Fruit fly (Drosophila melanogaster) whole organism, prepupa: ENCODE results near the gene CG11444.
A peak's percentile ranks its signal among the peaks of the same experiment; 100 is the strongest.

Experiments
- Blimp-1 ChIP-seq: fragments of 200-800 bp; sonication (Bioruptor generic); optimal IDR thresholded peaks from 3 replicates; lab custom pipeline; 2017; ENCODE audit warnings: missing biosample characterization, missing genetic modification characterization, mild to moderate bottlenecking, moderate library complexity, missing genetic modification reagents
- CG10631 ChIP-seq: fragments of 200-800 bp; sonication (Bioruptor generic); optimal IDR thresholded peaks from 2 replicates; lab custom pipeline; 2016; ENCODE audit warnings: missing biosample characterization, missing genetic modification characterization
- CG11294 ChIP-seq: fragments of 200-800 bp; sonication (Bioruptor generic); IDR thresholded peaks from 2 replicates; pipeline ENCODE4 v1.3.6; 2022; ENCODE audit warnings: missing biosample characterization, missing genetic modification characterization
- CG11762 ChIP-seq: fragments of 200-800 bp; sonication (Bioruptor generic); optimal IDR thresholded peaks from 3 replicates; lab custom pipeline; 2016; ENCODE audit warnings: missing biosample characterization, missing genetic modification characterization; ENCODE audit not compliant: insufficient read depth
- CG15336 ChIP-seq: fragments of 200-800 bp; sonication (Bioruptor generic); IDR thresholded peaks from 2 replicates; pipeline ENCODE4 v1.3.6; 2022; ENCODE audit warnings: missing biosample characterization, missing genetic modification characterization
- CG1621 ChIP-seq: fragments of 200-800 bp; sonication (Bioruptor generic); optimal IDR thresholded peaks from 3 replicates; lab custom pipeline; 2018; ENCODE audit warnings: missing biosample characterization, mild to moderate bottlenecking, missing genetic modification characterization
- CG16779 ChIP-seq: fragments of 200-800 bp; sonication (Bioruptor generic); optimal IDR thresholded peaks from 3 replicates; lab custom pipeline; 2017; ENCODE audit warnings: missing biosample characterization, mild to moderate bottlenecking, missing genetic modification characterization
- CG3032 ChIP-seq: fragments of 200-800 bp; optimal IDR thresholded peaks from 2 replicates; lab custom pipeline; 2019; ENCODE audit warnings: missing biosample characterization, mild to moderate bottlenecking, missing genetic modification characterization, moderate library complexity
- CG31627 ChIP-seq: fragments of 200-800 bp; sonication (Bioruptor generic); optimal IDR thresholded peaks from 3 replicates; lab custom pipeline; 2016; ENCODE audit warnings: missing biosample characterization, missing genetic modification characterization
- CG32006 ChIP-seq: fragments of 200-800 bp; sonication (Bioruptor generic); optimal IDR thresholded peaks from 3 replicates; lab custom pipeline; 2017; ENCODE audit warnings: missing biosample characterization, mild to moderate bottlenecking, missing genetic modification characterization
- CG34406 ChIP-seq: fragments of 200-800 bp; sonication (Bioruptor generic); optimal IDR thresholded peaks from 3 replicates; lab custom pipeline; 2016; ENCODE audit warnings: missing biosample characterization, missing genetic modification characterization
- CG3919 ChIP-seq: fragments of 200-800 bp; sonication (Bioruptor generic); optimal IDR thresholded peaks from 3 replicates; lab custom pipeline; 2016; ENCODE audit warnings: missing biosample characterization, missing genetic modification characterization
- CG4318 ChIP-seq: fragments of 200-800 bp; sonication (Bioruptor generic); optimal IDR thresholded peaks from 3 replicates; lab custom pipeline; 2017; ENCODE audit warnings: missing biosample characterization, mild to moderate bottlenecking, missing genetic modification characterization
- CG6276 ChIP-seq: fragments of 200-800 bp; sonication (Bioruptor generic); optimal IDR thresholded peaks from 2 replicates; lab custom pipeline; 2017; ENCODE audit warnings: missing biosample characterization, mild to moderate bottlenecking, missing genetic modification characterization
- CG6792 ChIP-seq: fragments of 200-800 bp; sonication (Bioruptor generic); optimal IDR thresholded peaks from 3 replicates; lab custom pipeline; 2016; ENCODE audit warnings: missing biosample characterization, missing genetic modification characterization
- CG6854 ChIP-seq: fragments of 200-800 bp; sonication (Bioruptor generic); optimal IDR thresholded peaks from 2 replicates; lab custom pipeline; 2017; ENCODE audit warnings: missing biosample characterization, mild to moderate bottlenecking, missing genetic modification characterization
- CG7368 ChIP-seq: fragments of 200-800 bp; sonication (Bioruptor generic); optimal IDR thresholded peaks from 3 replicates; lab custom pipeline; 2016; ENCODE audit warnings: missing biosample characterization, missing genetic modification characterization
- CG8319 ChIP-seq: fragments of 200-800 bp; sonication (Bioruptor generic); optimal IDR thresholded peaks from 3 replicates; lab custom pipeline; 2016; ENCODE audit warnings: missing biosample characterization, missing genetic modification characterization
- CG8632 ChIP-seq: fragments of 200-800 bp; sonication (Bioruptor generic); optimal IDR thresholded peaks from 3 replicates; lab custom pipeline; 2016; ENCODE audit warnings: missing biosample characterization, missing genetic modification characterization
- CG9139 ChIP-seq: fragments of 200-800 bp; sonication (Bioruptor generic); optimal IDR thresholded peaks from 3 replicates; lab custom pipeline; 2017; ENCODE audit warnings: missing biosample characterization, mild to moderate bottlenecking, missing genetic modification characterization
- Eip78C ChIP-seq: fragments of 200-800 bp; sonication (Bioruptor generic); peaks from one replicate; lab custom pipeline; 2016; ENCODE audit warnings: missing biosample characterization, missing genetic modification characterization
- Eip93F ChIP-seq: fragments of 200-800 bp; sonication (Bioruptor generic); optimal IDR thresholded peaks from 2 replicates; lab custom pipeline; 2016; ENCODE audit warnings: missing biosample characterization, mild to moderate bottlenecking, missing genetic modification characterization
- Ets21C ChIP-seq: fragments of 200-800 bp; sonication (Bioruptor generic); optimal IDR thresholded peaks from 3 replicates; lab custom pipeline; 2016; ENCODE audit warnings: missing biosample characterization, missing genetic modification characterization
- Ets96B ChIP-seq: fragments of 200-800 bp; optimal IDR thresholded peaks from 2 replicates; lab custom pipeline; 2019; ENCODE audit warnings: missing biosample characterization, mild to moderate bottlenecking, missing genetic modification characterization, moderate library complexity
- Gug ChIP-seq: fragments of 200-800 bp; sonication (Bioruptor generic); IDR thresholded peaks from 2 replicates; pipeline ENCODE4 v1.3.6; 2022; ENCODE audit warnings: missing biosample characterization, missing genetic modification characterization
- Hr38 ChIP-seq: sonication (Bioruptor generic); optimal IDR thresholded peaks from 2 replicates; lab custom pipeline; 2016; ENCODE audit warnings: missing biosample characterization, missing genetic modification characterization
- Hr39 ChIP-seq: fragments of 200-800 bp; sonication (Bioruptor generic); optimal IDR thresholded peaks from 2 replicates; lab custom pipeline; 2016; ENCODE audit warnings: missing biosample characterization, missing genetic modification characterization
- Hr4 ChIP-seq: fragments of 200-800 bp; sonication (Bioruptor generic); optimal IDR thresholded peaks from 3 replicates; lab custom pipeline; 2016; ENCODE audit warnings: missing biosample characterization, missing genetic modification characterization
- Lpt ChIP-seq: fragments of 200-800 bp; sonication (Bioruptor generic); optimal IDR thresholded peaks from 3 replicates; lab custom pipeline; 2016; ENCODE audit warnings: missing biosample characterization, missing genetic modification characterization
- Met ChIP-seq: fragments of 200-800 bp; sonication (Bioruptor generic); optimal IDR thresholded peaks from 3 replicates; lab custom pipeline; 2016; ENCODE audit warnings: missing biosample characterization, missing genetic modification characterization
- OdsH ChIP-seq: fragments of 200-800 bp; sonication (Bioruptor generic); optimal IDR thresholded peaks from 3 replicates; lab custom pipeline; 2016; ENCODE audit warnings: missing biosample characterization, missing genetic modification characterization
- Smox ChIP-seq: fragments of 200-800 bp; sonication (Bioruptor generic); optimal IDR thresholded peaks from 3 replicates; lab custom pipeline; 2016; ENCODE audit warnings: missing biosample characterization, missing genetic modification characterization
- Sox102F ChIP-seq: fragments of 200-800 bp; sonication (Bioruptor generic); optimal IDR thresholded peaks from 2 replicates; lab custom pipeline; 2016; ENCODE audit warnings: missing biosample characterization, mild to moderate bottlenecking, missing genetic modification characterization
- Sox14 ChIP-seq: fragments of 200-800 bp; sonication (Bioruptor generic); optimal IDR thresholded peaks from 3 replicates; lab custom pipeline; 2016; ENCODE audit warnings: missing biosample characterization, missing genetic modification characterization
- Sox15 ChIP-seq: fragments of 200-800 bp; sonication (Bioruptor generic); optimal IDR thresholded peaks from 3 replicates; lab custom pipeline; 2016; ENCODE audit warnings: missing biosample characterization, missing genetic modification characterization
- achi ChIP-seq: fragments of 200-800 bp; sonication (Bioruptor generic); optimal IDR thresholded peaks from 3 replicates; lab custom pipeline; 2016; ENCODE audit warnings: missing biosample characterization, missing genetic modification characterization
- acj6 ChIP-seq: fragments of 200-800 bp; sonication (Bioruptor generic); optimal IDR thresholded peaks from 3 replicates; lab custom pipeline; 2016; ENCODE audit warnings: missing biosample characterization, missing genetic modification characterization
- dac ChIP-seq: fragments of 200-800 bp; sonication (Bioruptor generic); optimal IDR thresholded peaks from 2 replicates; lab custom pipeline; 2017; ENCODE audit warnings: missing biosample characterization, mild to moderate bottlenecking, missing genetic modification characterization
- dsx ChIP-seq: fragments of 200-800 bp; optimal IDR thresholded peaks from 3 replicates; lab custom pipeline; 2019; ENCODE audit warnings: missing biosample characterization, mild to moderate bottlenecking, missing genetic modification characterization, moderate library complexity; ENCODE audit not compliant: poor library complexity, severe bottlenecking
- eg ChIP-seq: fragments of 200-800 bp; sonication (Bioruptor generic); IDR thresholded peaks from 3 replicates; pipeline ENCODE4 v1.3.6; 2022; ENCODE audit warnings: missing biosample characterization, missing genetic modification characterization
- esn ChIP-seq: fragments of 200-800 bp; sonication (Bioruptor generic); optimal IDR thresholded peaks from 2 replicates; lab custom pipeline; 2016; ENCODE audit warnings: missing biosample characterization, mild to moderate bottlenecking, missing genetic modification characterization, moderate library complexity
- fd59A ChIP-seq: fragments of 200-800 bp; sonication (Bioruptor generic); optimal IDR thresholded peaks from 2 replicates; lab custom pipeline; 2017; ENCODE audit warnings: missing biosample characterization, mild to moderate bottlenecking, missing genetic modification characterization, missing genetic modification reagents
- fd85E ChIP-seq: fragments of 200-800 bp; sonication (Bioruptor generic); optimal IDR thresholded peaks from 3 replicates; lab custom pipeline; 2016; ENCODE audit warnings: missing biosample characterization, missing genetic modification characterization
- fkh ChIP-seq: fragments of 200-800 bp; sonication (Bioruptor generic); optimal IDR thresholded peaks from 3 replicates; lab custom pipeline; 2017; ENCODE audit warnings: missing biosample characterization, mild to moderate bottlenecking, missing genetic modification characterization, moderate library complexity
- lz ChIP-seq: fragments of 200-800 bp; sonication (Bioruptor generic); optimal IDR thresholded peaks from 3 replicates; lab custom pipeline; 2016; ENCODE audit warnings: missing biosample characterization, missing genetic modification characterization
- net ChIP-seq: fragments of 200-800 bp; sonication (Bioruptor generic); optimal IDR thresholded peaks from 3 replicates; lab custom pipeline; 2016; ENCODE audit warnings: missing biosample characterization, missing genetic modification characterization
- spab ChIP-seq: fragments of 200-800 bp; sonication (Bioruptor generic); optimal IDR thresholded peaks from 2 replicates; lab custom pipeline; 2017; ENCODE audit warnings: missing biosample characterization, mild to moderate bottlenecking, missing genetic modification characterization, missing genetic modification reagents
- ss ChIP-seq, 2 experiments: fragments of 200-800 bp; sonication (Bioruptor generic); optimal IDR thresholded peaks; 2 replicates in 1 of 2; 3 replicates in 1 of 2; lab custom pipeline; 2017 to 2018; ENCODE audit warnings: mild to moderate bottlenecking in 2 of 2, missing biosample characterization in 2 of 2, missing genetic modification characterization in 2 of 2, moderate library complexity in 1 of 2
- svp ChIP-seq: fragments of 200-800 bp; sonication (Bioruptor generic); peaks from one replicate; lab custom pipeline; 2016; ENCODE audit warnings: missing biosample characterization, missing genetic modification characterization

The CG11444 gene

dm6 chrX:4508072-4508644 lies 46.0 kb downstream of the CG11444 start:
- no peak for TF ChIP-seq Gug (GFP tag; lab: Robert Waterston, UW)
- TF ChIP-seq net (GFP tag; lab: Kevin White, UChicago): no peak
- TF ChIP-seq CG10631 (GFP tag; lab: Kevin White, UChicago): no peak
- TF ChIP-seq Ets96B: no peak
- TF ChIP-seq fd59A: no peak
- no peak for TF ChIP-seq esn (GFP tag; lab: Kevin White, UChicago)
- TF ChIP-seq CG34406 (GFP tag; lab: Kevin White, UChicago): no peak
- no peak for TF ChIP-seq svp
- TF ChIP-seq CG31627 (GFP tag; lab: Kevin White, UChicago): no peak
- TF ChIP-seq CG3032 (tag; lab: Kevin White, UChicago): no peak
- TF ChIP-seq CG6792 (GFP tag; lab: Kevin White, UChicago): no peak
- no peak for TF ChIP-seq CG11762 (GFP tag; lab: Kevin White, UChicago)
- TF ChIP-seq Hr39: no peak
- TF ChIP-seq Met (GFP tag; lab: Kevin White, UChicago): no peak
- TF ChIP-seq CG8632: no peak
- TF ChIP-seq Hr38 (GFP tag; lab: Kevin White, UChicago): no peak

dm6 chrX:4507121-4507520 lies 47.1 kb downstream of the CG11444 start:
- peak; percentile 56 for TF ChIP-seq CG7368
- no peak for TF ChIP-seq Lpt
- peak; percentile 71 for TF ChIP-seq Eip78C (GFP tag; lab: Kevin White, UChicago)
- TF ChIP-seq CG6854 (GFP tag; lab: Kevin White, UChicago): no peak
- no peak for TF ChIP-seq CG8319 (GFP tag; lab: Kevin White, UChicago)
- peak; percentile 35 for TF ChIP-seq CG32006 (GFP tag; lab: Kevin White, UChicago)
- no peak for TF ChIP-seq CG16779 (tag; lab: Kevin White, UChicago)
- TF ChIP-seq Sox102F (GFP tag; lab: Kevin White, UChicago): peak; percentile 47
- peak; percentile 46 for TF ChIP-seq net (GFP tag; lab: Kevin White, UChicago)
- TF ChIP-seq Blimp-1: no peak
- TF ChIP-seq lz (GFP tag; lab: Kevin White, UChicago): peak; percentile 59
- TF ChIP-seq fd59A: peak; percentile 38
- no peak for TF ChIP-seq CG11762 (GFP tag; lab: Kevin White, UChicago)
- TF ChIP-seq CG4318: no peak
- peak; percentile 52 for TF ChIP-seq acj6 (GFP tag; lab: Kevin White, UChicago)
- TF ChIP-seq CG9139 (GFP tag; lab: Kevin White, UChicago): peak; percentile 3
- TF ChIP-seq svp: no peak
- peak; percentile 33 for TF ChIP-seq CG34406 (GFP tag; lab: Kevin White, UChicago)
- peak; percentile 43 for TF ChIP-seq Hr4 (GFP tag; lab: Kevin White, UChicago)
- peak; percentile 61 for TF ChIP-seq dac (GFP tag; lab: Kevin White, UChicago)
- TF ChIP-seq achi (GFP tag; lab: Kevin White, UChicago): peak; percentile 59
- TF ChIP-seq eg (GFP tag; lab: Robert Waterston, UW): no peak
- no peak for TF ChIP-seq Sox15
- TF ChIP-seq Smox (GFP tag; lab: Kevin White, UChicago): peak; percentile 43
- peak; percentile 44 for TF ChIP-seq Sox14 (GFP tag; lab: Kevin White, UChicago)
- no peak for TF ChIP-seq Eip93F
- TF ChIP-seq spab (GFP tag; lab: Kevin White, UChicago): no peak
- TF ChIP-seq ss (GFP tag; optimal IDR thresholded peaks at IDR 0.05; lab: Kevin White, UChicago): peak in 1 of 2 experiments; percentile 30
- TF ChIP-seq CG3919: peak; percentile 71
- TF ChIP-seq fkh (GFP tag; lab: Kevin White, UChicago): no peak
- TF ChIP-seq CG11294 (GFP tag; lab: Robert Waterston, UW): no peak
- no peak for TF ChIP-seq Ets96B
- TF ChIP-seq dsx (GFP tag; lab: Kevin White, UChicago): no peak
- no peak for TF ChIP-seq CG3032 (tag; lab: Kevin White, UChicago)
- TF ChIP-seq CG15336 (GFP tag; lab: Robert Waterston, UW): no peak
- no peak for TF ChIP-seq CG8632
- peak; percentile 56 for TF ChIP-seq OdsH
- TF ChIP-seq fd85E (GFP tag; lab: Kevin White, UChicago): no peak
- no peak for TF ChIP-seq Ets21C (GFP tag; lab: Kevin White, UChicago)
- no peak for TF ChIP-seq Gug (GFP tag; lab: Robert Waterston, UW)
- TF ChIP-seq CG10631 (GFP tag; lab: Kevin White, UChicago): peak; percentile 7
- TF ChIP-seq CG1621 (tag; lab: Kevin White, UChicago): peak; percentile 39
- TF ChIP-seq CG6276 (GFP tag; lab: Kevin White, UChicago): no peak
- no peak for TF ChIP-seq Hr38 (GFP tag; lab: Kevin White, UChicago)
